Worm (Caenorhabditis elegans) whole organism, L1 larva: Measurements from ENCODE around the gene C25F6.8.
A peak's percentile ranks its signal among the peaks of the same experiment; 100 is the strongest.

Experiments used
- Y116A8C.19 ChIP-seq: sonication (generic microtip); optimal IDR thresholded peaks from 2 replicates; lab custom pipeline; 2016; ENCODE audit warnings: missing compliant biosample characterization, missing genetic modification characterization, borderline replicate concordance
- aha-1 ChIP-seq: fragments of 150-350 bp; optimal IDR thresholded peaks from 2 replicates; lab custom pipeline; 2014; ENCODE audit warnings: missing biosample characterization, missing genetic modification characterization
- alr-1 ChIP-seq: fragments of 200-800 bp; sonication (Bioruptor generic); optimal IDR thresholded peaks from 2 replicates; lab custom pipeline; 2018; ENCODE audit warnings: borderline replicate concordance, mild to moderate bottlenecking, missing genetic modification characterization, missing compliant biosample characterization
- aly-2 ChIP-seq: fragments of 150-350 bp; optimal IDR thresholded peaks from 2 replicates; lab custom pipeline; 2014; ENCODE audit warnings: missing biosample characterization, missing genetic modification characterization
- blmp-1 ChIP-seq: fragments of 150-350 bp; optimal IDR thresholded peaks from 2 replicates; lab custom pipeline; 2014; ENCODE audit warnings: missing biosample characterization, missing genetic modification characterization
- ceh-8 ChIP-seq: fragments of 200-800 bp; sonication (Bioruptor generic); optimal IDR thresholded peaks from 2 replicates; lab custom pipeline; 2018; ENCODE audit warnings: mild to moderate bottlenecking, missing genetic modification characterization, moderate library complexity, missing compliant biosample characterization
- ceh-82 ChIP-seq, 3 experiments: fragments of 150-350 bp in 1 of 3; sonication (generic microtip) in 2 of 3; optimal IDR thresholded peaks; 2 replicates each; lab custom pipeline; 2014 to 2017; ENCODE audit warnings: missing biosample characterization in 3 of 3, missing genetic modification characterization in 3 of 3
- ceh-90 ChIP-seq: sonication (generic microtip); optimal IDR thresholded peaks from 2 replicates; lab custom pipeline; 2016; ENCODE audit warnings: missing genetic modification characterization, missing compliant biosample characterization
- ces-1 ChIP-seq: fragments of 150-350 bp; optimal IDR thresholded peaks from 2 replicates; lab custom pipeline; 2014; ENCODE audit warnings: missing biosample characterization, missing genetic modification reagents, missing genetic modification characterization
- dsc-1 ChIP-seq: sonication (generic microtip); optimal IDR thresholded peaks from 2 replicates; lab custom pipeline; 2016; ENCODE audit warnings: mild to moderate bottlenecking, missing genetic modification characterization, missing compliant biosample characterization
- efl-1 ChIP-seq, 4 experiments: fragments of 150-350 bp; optimal IDR thresholded peaks in 3 of 4; peaks in 1 of 4; 1 replicate in 1 of 4; 2 replicates in 3 of 4; lab custom pipeline; 2014; ENCODE audit warnings: missing biosample characterization in 2 of 4, missing genetic modification characterization in 2 of 4, missing genetic modification reagents in 2 of 4
- elt-2 ChIP-seq: sonication (generic microtip); optimal IDR thresholded peaks from 2 replicates; lab custom pipeline; 2016; ENCODE audit warnings: missing genetic modification characterization, mild to moderate bottlenecking, inconsistent platforms, missing compliant biosample characterization, missing genetic modification reagents
- elt-3 ChIP-seq, 6 experiments: fragments of 150-350 bp in 1 of 6; sonication (generic microtip); optimal IDR thresholded peaks; 2 replicates each; lab custom pipeline; 2017 to 2018; ENCODE audit warnings: missing biosample characterization in 6 of 6, missing genetic modification characterization in 6 of 6, inconsistent platforms in 1 of 6
- fkh-10 ChIP-seq: sonication (generic microtip); optimal IDR thresholded peaks from 2 replicates; lab custom pipeline; 2017; ENCODE audit warnings: missing biosample characterization, missing genetic modification reagents, missing genetic modification characterization
- grh-1 ChIP-seq: fragments of 200-800 bp; sonication (Bioruptor generic); IDR thresholded peaks from 2 replicates; pipeline ENCODE4 v1.3.6; 2022; ENCODE audit warnings: missing genetic modification reagents, missing genetic modification characterization, missing compliant biosample characterization
- hlh-17 ChIP-seq: fragments of 200-800 bp; sonication (Bioruptor generic); optimal IDR thresholded peaks from 2 replicates; lab custom pipeline; 2018; ENCODE audit warnings: missing genetic modification characterization, mild to moderate bottlenecking, missing compliant biosample characterization, moderate library complexity, borderline replicate concordance
- irx-1 ChIP-seq: sonication (generic microtip); optimal IDR thresholded peaks from 2 replicates; lab custom pipeline; 2016; ENCODE audit warnings: missing genetic modification characterization, missing compliant biosample characterization
- jun-1 ChIP-seq: fragments of 150-350 bp; optimal IDR thresholded peaks from 2 replicates; lab custom pipeline; 2014; ENCODE audit warnings: missing biosample characterization, missing genetic modification reagents, missing genetic modification characterization
- lin-14 ChIP-seq: fragments of 200-800 bp; sonication (Bioruptor generic); optimal IDR thresholded peaks from 2 replicates; lab custom pipeline; 2018; ENCODE audit warnings: mild to moderate bottlenecking, missing genetic modification characterization, moderate library complexity, missing compliant biosample characterization
- lin-35 ChIP-seq, 2 experiments: fragments of 150-350 bp; optimal IDR thresholded peaks; 2 replicates each; lab custom pipeline; 2014; ENCODE audit warnings: missing biosample characterization in 2 of 2, missing genetic modification characterization in 2 of 2, missing genetic modification reagents in 2 of 2
- lsy-2 ChIP-seq, 2 experiments: fragments of 150-350 bp; optimal IDR thresholded peaks; 2 replicates each; lab custom pipeline; 2014; ENCODE audit warnings: missing biosample characterization in 2 of 2, missing genetic modification characterization in 2 of 2
- mdl-1 ChIP-seq, 2 experiments: fragments of 150-350 bp; optimal IDR thresholded peaks; 2 replicates each; lab custom pipeline; 2014 to 2017; ENCODE audit warnings: missing biosample characterization in 2 of 2, missing genetic modification characterization in 2 of 2, inconsistent platforms in 1 of 2
- mef-2 ChIP-seq: fragments of 150-350 bp; optimal IDR thresholded peaks from 2 replicates; lab custom pipeline; 2014; ENCODE audit warnings: missing biosample characterization, missing genetic modification characterization
- nhr-19 ChIP-seq: fragments of 200-800 bp; sonication (Bioruptor generic); conservative IDR thresholded peaks from 2 replicates; pipeline ENCODE4 v1.3.6; 2022; ENCODE audit warnings: missing genetic modification characterization, missing compliant biosample characterization
- nhr-20 ChIP-seq: sonication (generic microtip); optimal IDR thresholded peaks from 2 replicates; lab custom pipeline; 2016; ENCODE audit warnings: mild to moderate bottlenecking, missing genetic modification characterization, missing compliant biosample characterization
- nhr-237 ChIP-seq: fragments of 150-350 bp; optimal IDR thresholded peaks from 2 replicates; lab custom pipeline; 2014; ENCODE audit warnings: missing biosample characterization, missing genetic modification characterization
- nhr-47 ChIP-seq: sonication (generic microtip); optimal IDR thresholded peaks from 2 replicates; lab custom pipeline; 2016; ENCODE audit warnings: mild to moderate bottlenecking, missing genetic modification characterization, moderate library complexity, missing compliant biosample characterization
- nhr-71 ChIP-seq: sonication (generic microtip); optimal IDR thresholded peaks from 2 replicates; lab custom pipeline; 2016; ENCODE audit warnings: mild to moderate bottlenecking, missing genetic modification characterization, moderate library complexity, missing compliant biosample characterization
- nhr-76 ChIP-seq: sonication (generic microtip); optimal IDR thresholded peaks from 2 replicates; lab custom pipeline; 2017; ENCODE audit warnings: missing biosample characterization, missing genetic modification characterization
- nhr-77 ChIP-seq: fragments of 150-350 bp; optimal IDR thresholded peaks from 2 replicates; lab custom pipeline; 2014; ENCODE audit warnings: missing biosample characterization, missing genetic modification characterization
- nhr-84 ChIP-seq: sonication (generic microtip); optimal IDR thresholded peaks from 2 replicates; lab custom pipeline; 2017; ENCODE audit warnings: missing biosample characterization, missing genetic modification characterization
- nhr-85 ChIP-seq: sonication (generic microtip); peaks from one replicate; lab custom pipeline; 2016; ENCODE audit warnings: missing genetic modification characterization, inconsistent platforms, missing compliant biosample characterization
- nhr-90 ChIP-seq: sonication (generic microtip); optimal IDR thresholded peaks from 2 replicates; lab custom pipeline; 2016; ENCODE audit warnings: mild to moderate bottlenecking, missing genetic modification characterization, missing compliant biosample characterization; ENCODE audit not compliant: poor library complexity
- pax-3 ChIP-seq: fragments of 200-800 bp; sonication (Bioruptor generic); optimal IDR thresholded peaks from 2 replicates; lab custom pipeline; 2018; ENCODE audit warnings: mild to moderate bottlenecking, missing genetic modification characterization, moderate library complexity, missing compliant biosample characterization
- pqm-1 ChIP-seq: sonication (generic microtip); optimal IDR thresholded peaks from 3 replicates; lab custom pipeline; 2017; ENCODE audit warnings: missing biosample characterization, missing genetic modification characterization
- snu-23 ChIP-seq: sonication (generic microtip); optimal IDR thresholded peaks from 2 replicates; lab custom pipeline; 2016; ENCODE audit warnings: missing genetic modification characterization, missing compliant biosample characterization
- sox-4 ChIP-seq: sonication (generic microtip); optimal IDR thresholded peaks from 2 replicates; lab custom pipeline; 2016; ENCODE audit warnings: missing genetic modification characterization, missing compliant biosample characterization
- swsn-7 ChIP-seq: sonication (generic microtip); optimal IDR thresholded peaks from 2 replicates; lab custom pipeline; 2016; ENCODE audit warnings: missing genetic modification characterization, missing compliant biosample characterization
- tbx-2 ChIP-seq: sonication (generic microtip); optimal IDR thresholded peaks from 2 replicates; lab custom pipeline; 2016; ENCODE audit warnings: missing genetic modification characterization, missing compliant biosample characterization
- tlp-1 ChIP-seq: fragments of 150-350 bp; optimal IDR thresholded peaks from 2 replicates; lab custom pipeline; 2014; ENCODE audit warnings: missing biosample characterization, missing genetic modification characterization
- unc-130 ChIP-seq: fragments of 150-350 bp; optimal IDR thresholded peaks from 2 replicates; lab custom pipeline; 2017; ENCODE audit warnings: missing biosample characterization, missing genetic modification characterization, inconsistent platforms
- unc-86 ChIP-seq: sonication (generic microtip); optimal IDR thresholded peaks from 2 replicates; lab custom pipeline; 2016; ENCODE audit warnings: missing genetic modification characterization, missing compliant biosample characterization
- unc-98 ChIP-seq: fragments of 200-800 bp; sonication (Bioruptor generic); IDR thresholded peaks from 2 replicates; pipeline ENCODE4 v1.3.6; 2022; ENCODE audit warnings: missing genetic modification characterization, missing compliant biosample characterization
- ztf-11 ChIP-seq, 2 experiments: sonication (generic microtip); optimal IDR thresholded peaks; 2 replicates each; lab custom pipeline; 2016 to 2017; ENCODE audit warnings: missing genetic modification characterization in 2 of 2, missing biosample characterization in 1 of 2, missing compliant biosample characterization in 1 of 2

C25F6.8 gene

ce11 chrX:5465631-5466030 is 17.6 kb downstream of the C25F6.8 start:
- TF ChIP-seq nhr-20 (tag; lab: Kevin White, UChicago), result no peak
- TF ChIP-seq elt-2 (tag; lab: Kevin White, UChicago), result peak; percentile 71

- TF ChIP-seq sox-4 (tag; lab: Kevin White, UChicago) (no peak), nhr-20 (tag; lab: Kevin White, UChicago) (peak; percentile 46), nhr-71 (tag; lab: Kevin White, UChicago) (peak; percentile 3), tbx-2 (peak; percentile 1), blmp-1 (no peak), grh-1 (no peak), pax-3 (no peak), lin-14 (peak; percentile 26), unc-98 (GFP tag; lab: Robert Waterston, UW) (no peak), dsc-1 (tag; lab: Kevin White, UChicago) (no peak), nhr-85 (tag; lab: Kevin White, UChicago) (peak; percentile 85), elt-2 (tag; lab: Kevin White, UChicago) (no peak), unc-130 (tag; lab: Kevin White, UChicago) (no peak), mdl-1 (tag; optimal IDR thresholded peaks at IDR 0.05; lab: Kevin White, UChicago) (no peak), nhr-90 (tag; lab: Kevin White, UChicago) (peak; percentile 9), efl-1 (optimal IDR thresholded peaks at IDR 0.05; lab: Kevin White, UChicago) (no peak), efl-1 (GFP tag; optimal IDR thresholded peaks at IDR 0.05 in 1 of 2; lab: Kevin White, UChicago) (no peak), jun-1 (tag; lab: Kevin White, UChicago) (no peak), nhr-19 (GFP tag; lab: Robert Waterston, UW) (0 out of 2 replicates have a peak, but pooled peaks have one; percentile 3), hlh-17 (no peak), aly-2 (no peak)
- TF ChIP-seq, all 84 proteins: peak for 7
Observed at ce11 chrX:5466149-5466548, 18.1 kb downstream of the C25F6.8 start.

- TF ChIP-seq nhr-85 (tag; lab: Kevin White, UChicago), result peak; percentile 84
- TF ChIP-seq nhr-47 (tag; lab: Kevin White, UChicago), result peak; percentile 12
- peak; percentile 47 for TF ChIP-seq snu-23 (GFP tag; lab: Kevin White, UChicago)
- no peak for TF ChIP-seq nhr-77 (tag; lab: Kevin White, UChicago)
- no peak for TF ChIP-seq jun-1 (tag; lab: Kevin White, UChicago)
- TF ChIP-seq lin-35 (GFP tag; optimal IDR thresholded peaks at IDR 0.05; lab: Kevin White, UChicago), result peak in 1 of 2 experiments; percentile 39
- peak; percentile 75 for TF ChIP-seq lin-14
- TF ChIP-seq nhr-90 (tag; lab: Kevin White, UChicago), result peak; percentile 61
- peak in 1 of 2 experiments; percentile 71 for TF ChIP-seq mdl-1 (tag; optimal IDR thresholded peaks at IDR 0.05; lab: Kevin White, UChicago)
- no peak for TF ChIP-seq nhr-84 (tag; lab: Kevin White, UChicago)
- peak; percentile 63 to 99 (median 94) for TF ChIP-seq elt-3 (tag; optimal IDR thresholded peaks at IDR 0.05; lab: Kevin White, UChicago)
- TF ChIP-seq nhr-71 (tag; lab: Kevin White, UChicago), result peak; percentile 71
- TF ChIP-seq elt-2 (tag; lab: Kevin White, UChicago), result peak; percentile 87
- TF ChIP-seq blmp-1, result peak; percentile 62
- no peak for TF ChIP-seq irx-1 (tag; lab: Kevin White, UChicago)
- TF ChIP-seq nhr-20 (tag; lab: Kevin White, UChicago), result peak; percentile 76
- TF ChIP-seq grh-1, result peak; percentile 61
- TF ChIP-seq swsn-7 (tag; lab: Kevin White, UChicago), result no peak
- TF ChIP-seq hlh-17, result no peak
- TF ChIP-seq, all 84 proteins: peak for 13
Observed at ce11 chrX:5467308-5467707, 19.3 kb downstream of the C25F6.8 start.

ce11 chrX:5467820-5468270 is 19.8 kb downstream of the C25F6.8 start, which contains the start of gene dpyd-1:
Gene dpyd-1 (plus strand): TSS chrX:5467870.
- TF ChIP-seq Y116A8C.19 (tag; lab: Kevin White, UChicago), result no peak
- no peak for TF ChIP-seq aha-1
- no peak for TF ChIP-seq unc-86 (tag; lab: Kevin White, UChicago)
- no peak for TF ChIP-seq pqm-1 (tag; lab: Kevin White, UChicago)
- TF ChIP-seq ceh-8, result no peak
- no peak for TF ChIP-seq mef-2 (tag; lab: Kevin White, UChicago)
- TF ChIP-seq alr-1 (tag; lab: Kevin White, UChicago), result no peak
- no peak for TF ChIP-seq dsc-1 (tag; lab: Kevin White, UChicago)
- no peak for TF ChIP-seq nhr-237 (tag; lab: Kevin White, UChicago)
- TF ChIP-seq grh-1, result peak; percentile 44
- peak; percentile 53 for TF ChIP-seq nhr-20 (tag; lab: Kevin White, UChicago)
- no peak for TF ChIP-seq ces-1 (GFP tag; lab: Kevin White, UChicago)
- TF ChIP-seq aly-2, result no peak
- TF ChIP-seq ceh-82 (tag; optimal IDR thresholded peaks at IDR 0.05; lab: Kevin White, UChicago), result no peak
- TF ChIP-seq irx-1 (tag; lab: Kevin White, UChicago), result no peak
- no peak for TF ChIP-seq tlp-1 (tag; lab: Kevin White, UChicago)
- no peak for TF ChIP-seq nhr-76
- no peak for TF ChIP-seq lsy-2 (tag; optimal IDR thresholded peaks at IDR 0.05; lab: Kevin White, UChicago)
- TF ChIP-seq ztf-11 (tag; optimal IDR thresholded peaks at IDR 0.05; lab: Kevin White, UChicago), result no peak
- no peak for TF ChIP-seq ceh-90 (tag; lab: Kevin White, UChicago)
- TF ChIP-seq jun-1 (tag; lab: Kevin White, UChicago), result no peak
- TF ChIP-seq sox-4 (tag; lab: Kevin White, UChicago), result no peak
- TF ChIP-seq fkh-10, result no peak
